Worm (Caenorhabditis elegans) whole organism, L1 larva: ENCODE measurements around the gene F58B3.4.

Source experiments
- ama-1 ChIP-seq: fragments of 150-350 bp; optimal IDR thresholded peaks from 2 replicates; lab custom pipeline; 2014
- elt-3 ChIP-seq, 6 experiments: fragments of 150-350 bp in 1 of 6; sonication (generic microtip); optimal IDR thresholded peaks; 2 replicates each; lab custom pipeline; 2017 to 2018; ENCODE audit warnings: missing biosample characterization in 6 of 6, missing genetic modification characterization in 6 of 6, inconsistent platforms in 1 of 6
- fkh-10 ChIP-seq: sonication (generic microtip); optimal IDR thresholded peaks from 2 replicates; lab custom pipeline; 2017; ENCODE audit warnings: missing biosample characterization, missing genetic modification reagents, missing genetic modification characterization
- lin-13 ChIP-seq: fragments of 150-350 bp; optimal IDR thresholded peaks from 2 replicates; lab custom pipeline; 2014; ENCODE audit warnings: missing biosample characterization, missing genetic modification reagents, missing genetic modification characterization
- lin-35 ChIP-seq, 2 experiments: fragments of 150-350 bp; optimal IDR thresholded peaks; 2 replicates each; lab custom pipeline; 2014; ENCODE audit warnings: missing biosample characterization in 2 of 2, missing genetic modification characterization in 2 of 2, missing genetic modification reagents in 2 of 2
- lsy-2 ChIP-seq, 2 experiments: fragments of 150-350 bp; optimal IDR thresholded peaks; 2 replicates each; lab custom pipeline; 2014; ENCODE audit warnings: missing biosample characterization in 2 of 2, missing genetic modification characterization in 2 of 2
- nhr-77 ChIP-seq: fragments of 150-350 bp; optimal IDR thresholded peaks from 2 replicates; lab custom pipeline; 2014; ENCODE audit warnings: missing biosample characterization, missing genetic modification characterization
- snpc-4 ChIP-seq: fragments of 150-350 bp; optimal IDR thresholded peaks from 2 replicates; lab custom pipeline; 2014; ENCODE audit warnings: missing biosample characterization, missing genetic modification characterization
- unc-130 ChIP-seq: fragments of 150-350 bp; optimal IDR thresholded peaks from 2 replicates; lab custom pipeline; 2017; ENCODE audit warnings: missing biosample characterization, missing genetic modification characterization, inconsistent platforms
- unc-62 ChIP-seq: fragments of 150-350 bp; optimal IDR thresholded peaks from 2 replicates; lab custom pipeline; 2014; ENCODE audit warnings: missing biosample characterization, missing genetic modification reagents, missing genetic modification characterization

DNA sequence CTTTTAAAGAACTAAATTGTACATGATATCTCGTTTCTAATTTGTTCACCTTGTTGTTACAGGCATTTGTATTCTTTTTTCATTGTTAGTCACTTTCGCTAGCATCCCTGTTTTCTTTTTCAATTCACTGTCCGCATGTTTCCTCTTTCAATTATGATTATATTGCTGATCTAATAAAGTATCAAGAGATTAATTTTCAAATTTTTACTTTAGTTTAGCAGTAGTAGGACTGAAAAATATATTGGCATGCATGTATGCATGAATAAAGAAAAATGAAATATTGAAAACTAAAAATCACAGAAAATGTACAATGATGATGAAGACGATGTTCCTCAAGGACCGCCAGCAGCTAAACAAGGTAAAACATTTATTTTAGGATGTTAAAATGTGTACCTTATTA, 6.4 kb upstream of the F58B3.4 start, which contains the start of gene rbm-17:
- TF ChIP-seq unc-130 (tag; lab: Kevin White, UChicago) (no peak), fkh-10 (GFP tag; lab: Kevin White, UChicago) (no peak), lsy-2 (tag; optimal IDR thresholded peaks at IDR 0.05; lab: Kevin White, UChicago) (no peak), elt-3 (tag; optimal IDR thresholded peaks at IDR 0.05; lab: Kevin White, UChicago) (no peak), snpc-4 (no peak), nhr-77 (tag; lab: Kevin White, UChicago) (no peak), lin-13 (GFP tag; lab: Kevin White, UChicago) (no peak), unc-62 (GFP tag; lab: Kevin White, UChicago) (no peak), lin-35 (GFP tag; optimal IDR thresholded peaks at IDR 0.05; lab: Kevin White, UChicago) (no peak), ama-1 (no peak)
